Fruit fly (Drosophila melanogaster): ENCODE results near the gene Nlg3.
A peak's percentile ranks its signal among the peaks of the same experiment; 100 is the strongest.

The Nlg3 gene

DNA sequence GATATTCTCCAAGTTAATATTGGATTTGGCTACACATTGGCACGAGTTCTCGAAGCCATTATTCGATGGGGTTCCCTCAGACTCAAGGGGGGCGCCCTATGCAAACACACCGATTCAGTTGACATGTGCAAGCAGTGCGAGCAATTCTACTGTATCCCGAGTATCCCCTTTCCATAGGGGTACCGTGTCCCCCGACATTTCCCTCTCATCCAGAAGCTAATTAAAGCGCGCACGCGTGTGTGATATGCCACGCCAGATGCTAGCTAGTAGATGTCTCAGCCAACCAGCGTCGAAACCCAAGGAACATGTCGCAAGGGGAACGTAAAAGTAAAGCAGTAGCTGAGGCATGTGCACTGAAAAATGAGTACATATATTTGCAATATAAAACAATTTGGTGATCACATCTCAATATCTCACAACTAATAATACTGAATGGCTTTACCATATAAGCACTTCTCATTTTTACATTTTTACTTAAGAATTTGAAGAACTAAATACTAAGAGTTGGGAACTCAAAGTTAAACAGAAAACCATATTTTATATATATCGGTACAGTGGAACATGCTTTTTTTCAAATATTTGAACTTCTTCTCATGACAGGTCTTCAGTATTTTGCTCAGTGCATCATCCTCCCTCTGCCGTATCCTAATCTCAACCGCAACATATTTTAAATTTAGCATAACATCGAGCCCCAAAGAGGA lies 6.8 kb upstream of the Nlg3 start (continued):
- TF ChIP-seq CG2678 (tag; optimal IDR thresholded peaks at IDR 0.05) (peak; percentile 63), sima (GFP tag; optimal IDR thresholded peaks at IDR 0.05) (no peak), nerfin-1 (tag; optimal IDR thresholded peaks at IDR 0.05) (no peak), disco-r (GFP tag; optimal IDR thresholded peaks at IDR 0.05) (no peak), pb (GFP tag; optimal IDR thresholded peaks at IDR 0.05) (no peak), dan (GFP tag; IDR thresholded peaks at IDR 0.05) (no peak), jigr1 (GFP tag; IDR thresholded peaks at IDR 0.05) (no peak), mld (GFP tag; IDR thresholded peaks at IDR 0.05; ENCODE audit: partially characterized antibody) (no peak), pita (GFP tag; optimal IDR thresholded peaks at IDR 0.05) (no peak), Ravus (GFP tag; IDR thresholded peaks at IDR 0.05) (no peak), Adf1 (GFP tag; IDR thresholded peaks at IDR 0.05) (no peak), dmrt11E (tag; optimal IDR thresholded peaks at IDR 0.05) (peak; percentile 65), CG11085 (GFP tag; IDR thresholded peaks at IDR 0.05) (no peak), ATbp (GFP tag; optimal IDR thresholded peaks at IDR 0.05) (peak; percentile 19), CG3995 (GFP tag; optimal IDR thresholded peaks at IDR 0.05) (no peak), Fer2 (tag; optimal IDR thresholded peaks at IDR 0.05) (no peak), ap (GFP tag; IDR thresholded peaks at IDR 0.05) (no peak), D19A (tag; optimal IDR thresholded peaks at IDR 0.05) (no peak), kni (GFP tag; optimal IDR thresholded peaks at IDR 0.05) (no peak), salm (tag; optimal IDR thresholded peaks at IDR 0.05) (no peak), CG2120 (GFP tag; optimal IDR thresholded peaks at IDR 0.05) (no peak), nmo (GFP tag; optimal IDR thresholded peaks at IDR 0.05) (peak; percentile 58), CG2875 (GFP tag; optimal IDR thresholded peaks at IDR 0.05) (peak; percentile 5), Doc3 (GFP tag; IDR thresholded peaks at IDR 0.05; ENCODE audit: partially characterized antibody) (no peak), CG17385 (GFP tag; optimal IDR thresholded peaks at IDR 0.05) (no peak), sens-2 (GFP tag; IDR thresholded peaks at IDR 0.05) (no peak), CG17829 (tag; optimal IDR thresholded peaks at IDR 0.05) (peak; percentile 57), lola (GFP tag; optimal IDR thresholded peaks at IDR 0.05) (peak in 1 of 3 experiments; percentile 67), CG9215 (GFP tag; IDR thresholded peaks at IDR 0.05) (no peak), unc-4 (GFP tag; IDR thresholded peaks at IDR 0.05; ENCODE audit: partially characterized antibody) (no peak), sqz (GFP tag; optimal IDR thresholded peaks at IDR 0.05) (no peak), ind (GFP tag; optimal IDR thresholded peaks at IDR 0.05) (no peak), Abd-B (GFP tag; optimal IDR thresholded peaks at IDR 0.05) (no peak), Dll (GFP tag; IDR thresholded peaks at IDR 0.05; ENCODE audit: partially characterized antibody) (no peak), E2f2 (GFP tag; IDR thresholded peaks at IDR 0.05) (no peak), ken (GFP tag; IDR thresholded peaks at IDR 0.05) (no peak), CG12299 (tag; optimal IDR thresholded peaks at IDR 0.05) (no peak), CG13894 (tag; optimal IDR thresholded peaks at IDR 0.05) (no peak), CG3163 (GFP tag; optimal IDR thresholded peaks at IDR 0.05) (no peak), Eip74EF (GFP tag; optimal IDR thresholded peaks at IDR 0.05) (no peak), btn (GFP tag; optimal IDR thresholded peaks at IDR 0.05) (no peak), Drgx (GFP tag; IDR thresholded peaks at IDR 0.05) (no peak), ase (GFP tag; IDR thresholded peaks at IDR 0.05) (no peak), CG4820 (GFP tag; optimal IDR thresholded peaks at IDR 0.05) (peak; percentile 15), Dp (GFP tag; optimal IDR thresholded peaks at IDR 0.05) (no peak), zfh1 (GFP tag; IDR thresholded peaks at IDR 0.05) (no peak), HLHmδ (GFP tag; optimal IDR thresholded peaks at IDR 0.05) (peak; percentile 52), Rx (GFP tag; IDR thresholded peaks at IDR 0.05) (no peak), pzg (GFP tag; optimal IDR thresholded peaks at IDR 0.05) (no peak), CG31388 (GFP tag; optimal IDR thresholded peaks at IDR 0.05) (no peak)

All from whole organism, embryonic.